Worm (Caenorhabditis elegans) whole organism, late embryonic: ENCODE data around the gene ZK742.6.

Experiments
- F13H6.1 ChIP-seq: sonication (generic microtip); optimal IDR thresholded peaks from 2 replicates; lab custom pipeline; 2016; ENCODE audit warnings: missing genetic modification characterization, missing compliant biosample characterization
- K09A11.1 ChIP-seq: sonication (generic microtip); optimal IDR thresholded peaks from 2 replicates; lab custom pipeline; 2017; ENCODE audit warnings: antibody characterized with exemption, mild to moderate bottlenecking, missing genetic modification characterization, missing compliant biosample characterization; ENCODE audit not compliant: insufficient read depth
- T23F11.4 ChIP-seq: fragments of 200-800 bp; sonication (Bioruptor generic); optimal IDR thresholded peaks from 2 replicates; lab custom pipeline; 2018; ENCODE audit warnings: mild to moderate bottlenecking, missing genetic modification characterization, missing compliant biosample characterization
- Y22D7AL.16 ChIP-seq: sonication (generic microtip); optimal IDR thresholded peaks from 2 replicates; lab custom pipeline; 2016; ENCODE audit warnings: missing genetic modification characterization, missing compliant biosample characterization
- ceh-14 ChIP-seq: sonication (generic microtip); optimal IDR thresholded peaks from 2 replicates; lab custom pipeline; 2016; ENCODE audit warnings: missing genotype, missing genetic modification characterization, missing compliant biosample characterization
- ceh-19 ChIP-seq: fragments of 200-800 bp; sonication (Bioruptor generic); optimal IDR thresholded peaks from 2 replicates; lab custom pipeline; 2018; ENCODE audit warnings: mild to moderate bottlenecking, missing genetic modification characterization, missing compliant biosample characterization
- ceh-2 ChIP-seq: sonication (generic microtip); optimal IDR thresholded peaks from 2 replicates; lab custom pipeline; 2016; ENCODE audit warnings: missing genotype, missing genetic modification characterization, missing compliant biosample characterization
- ceh-30 ChIP-seq: fragments of 150-350 bp; optimal IDR thresholded peaks from 2 replicates; lab custom pipeline; 2014; ENCODE audit warnings: missing biosample characterization, missing genetic modification characterization
- ceh-34 ChIP-seq: sonication (generic microtip); optimal IDR thresholded peaks from 2 replicates; lab custom pipeline; 2016; ENCODE audit warnings: mild to moderate bottlenecking, missing genetic modification characterization, missing compliant biosample characterization
- ceh-45 ChIP-seq: fragments of 200-800 bp; sonication (Bioruptor generic); IDR thresholded peaks from 2 replicates; pipeline ENCODE4 v1.3.6; 2022; ENCODE audit warnings: missing genetic modification reagents, missing genetic modification characterization, missing compliant biosample characterization
- ceh-48 ChIP-seq: sonication (generic microtip); optimal IDR thresholded peaks from 2 replicates; lab custom pipeline; 2016; ENCODE audit warnings: missing genetic modification characterization, inconsistent platforms, missing compliant biosample characterization
- ceh-6 ChIP-seq: fragments of 200-800 bp; sonication (Bioruptor generic); optimal IDR thresholded peaks from 2 replicates; lab custom pipeline; 2018; ENCODE audit warnings: mild to moderate bottlenecking, missing genetic modification characterization, missing compliant biosample characterization
- dmd-4 ChIP-seq: sonication (generic microtip); optimal IDR thresholded peaks from 2 replicates; lab custom pipeline; 2016; ENCODE audit warnings: borderline replicate concordance, missing genetic modification characterization, missing compliant biosample characterization
- dve-1 ChIP-seq: sonication (generic microtip); optimal IDR thresholded peaks from 2 replicates; lab custom pipeline; 2017; ENCODE audit warnings: antibody characterized with exemption, mild to moderate bottlenecking, missing genetic modification characterization, missing compliant biosample characterization
- ets-4 ChIP-seq: sonication (generic microtip); optimal IDR thresholded peaks from 2 replicates; lab custom pipeline; 2016; ENCODE audit warnings: missing genetic modification characterization, missing compliant biosample characterization
- fkh-10 ChIP-seq: fragments of 150-350 bp; optimal IDR thresholded peaks from 2 replicates; lab custom pipeline; 2014; ENCODE audit warnings: missing biosample characterization, missing genetic modification reagents, missing genetic modification characterization
- gmeb-2 ChIP-seq: sonication (generic microtip); optimal IDR thresholded peaks from 2 replicates; lab custom pipeline; 2016; ENCODE audit warnings: missing genetic modification characterization, inconsistent platforms, missing compliant biosample characterization
- hlh-13 ChIP-seq: fragments of 200-800 bp; sonication (Bioruptor generic); optimal IDR thresholded peaks from 2 replicates; lab custom pipeline; 2018; ENCODE audit warnings: mild to moderate bottlenecking, missing genetic modification characterization, missing compliant biosample characterization
- hlh-15 ChIP-seq: sonication (generic microtip); optimal IDR thresholded peaks from 2 replicates; lab custom pipeline; 2016; ENCODE audit warnings: missing genetic modification characterization, missing compliant biosample characterization
- hlh-30 ChIP-seq: sonication (generic microtip); optimal IDR thresholded peaks from 2 replicates; lab custom pipeline; 2017; ENCODE audit warnings: antibody characterized with exemption, missing genetic modification characterization, missing compliant biosample characterization; ENCODE audit not compliant: insufficient read depth
- hlh-6 ChIP-seq: sonication (generic microtip); optimal IDR thresholded peaks from 2 replicates; lab custom pipeline; 2016; ENCODE audit warnings: missing genotype, missing genetic modification characterization, missing compliant biosample characterization
- lim-6 ChIP-seq: sonication (generic microtip); optimal IDR thresholded peaks from 2 replicates; lab custom pipeline; 2016; ENCODE audit warnings: missing genetic modification characterization, missing compliant biosample characterization
- lin-11 ChIP-seq: fragments of 200-800 bp; sonication (Bioruptor generic); optimal IDR thresholded peaks from 2 replicates; lab custom pipeline; 2018; ENCODE audit warnings: mild to moderate bottlenecking, missing genetic modification characterization, missing compliant biosample characterization
- mec-3 ChIP-seq: sonication (generic microtip); optimal IDR thresholded peaks from 2 replicates; lab custom pipeline; 2016; ENCODE audit warnings: borderline replicate concordance, missing genetic modification characterization, missing compliant biosample characterization
- odd-2 ChIP-seq: sonication (generic microtip); optimal IDR thresholded peaks from 2 replicates; lab custom pipeline; 2017; ENCODE audit warnings: antibody characterized with exemption, mild to moderate bottlenecking, missing genetic modification characterization, missing compliant biosample characterization
- pax-1 ChIP-seq: fragments of 150-350 bp; optimal IDR thresholded peaks from 2 replicates; lab custom pipeline; 2014; ENCODE audit warnings: missing biosample characterization, missing genetic modification characterization
- ref-2 ChIP-seq: sonication (generic microtip); optimal IDR thresholded peaks from 2 replicates; lab custom pipeline; 2016; ENCODE audit warnings: missing genetic modification characterization, missing compliant biosample characterization
- rnt-1 ChIP-seq: sonication (generic microtip); optimal IDR thresholded peaks from 2 replicates; lab custom pipeline; 2016; ENCODE audit warnings: missing genetic modification characterization, missing compliant biosample characterization
- sox-2 ChIP-seq: fragments of 200-800 bp; sonication (Bioruptor generic); IDR thresholded peaks from 2 replicates; pipeline ENCODE4 v1.3.6; 2022; ENCODE audit warnings: missing genetic modification reagents, missing genetic modification characterization, missing compliant biosample characterization
- syd-9 ChIP-seq: sonication (generic microtip); optimal IDR thresholded peaks from 2 replicates; lab custom pipeline; 2016; ENCODE audit warnings: mild to moderate bottlenecking, missing genetic modification characterization, moderate library complexity, missing compliant biosample characterization
- unc-42 ChIP-seq: sonication (generic microtip); optimal IDR thresholded peaks from 2 replicates; lab custom pipeline; 2016; ENCODE audit warnings: missing genotype, missing genetic modification characterization, missing compliant biosample characterization
- unc-55 ChIP-seq: sonication (generic microtip); optimal IDR thresholded peaks from 2 replicates; lab custom pipeline; 2017; ENCODE audit warnings: missing biosample characterization, missing genetic modification reagents, missing genetic modification characterization
- unc-86 ChIP-seq: sonication (generic microtip); optimal IDR thresholded peaks from 2 replicates; lab custom pipeline; 2016; ENCODE audit warnings: missing genetic modification characterization, missing compliant biosample characterization
- zip-5 ChIP-seq: sonication (generic microtip); optimal IDR thresholded peaks from 2 replicates; lab custom pipeline; 2016; ENCODE audit warnings: missing genetic modification characterization, missing compliant biosample characterization
- ztf-16 ChIP-seq: sonication (generic microtip); optimal IDR thresholded peaks from 2 replicates; lab custom pipeline; 2017; ENCODE audit warnings: missing genetic modification characterization, missing compliant biosample characterization

ZK742.6 gene

ce11 chrV:7776029-7776628 is 38.6 kb downstream of the ZK742.6 start, which contains the start of the genes rpl-39 and rps-30 (continued):
- no peak for TF ChIP-seq ceh-14 (tag; lab: Kevin White, UChicago)
- peak; percentile 68 for TF ChIP-seq dve-1
- no peak for TF ChIP-seq lin-11 (tag; lab: Kevin White, UChicago)
- TF ChIP-seq ceh-45 (GFP tag; lab: Robert Waterston, UW) = no peak
- no peak for TF ChIP-seq Y22D7AL.16
- no peak for TF ChIP-seq ceh-30 (tag; lab: Kevin White, UChicago)
- TF ChIP-seq fkh-10 (GFP tag; lab: Kevin White, UChicago) = no peak
- TF ChIP-seq hlh-6 (tag; lab: Kevin White, UChicago) = no peak

ce11 chrV:7775226-7775625 is 39.5 kb downstream of the ZK742.6 start:
- TF ChIP-seq rnt-1 (tag; lab: Kevin White, UChicago) = no peak
- TF ChIP-seq ceh-6 (GFP tag; lab: Kevin White, UChicago) = no peak
- no peak for TF ChIP-seq syd-9 (tag; lab: Kevin White, UChicago)
- no peak for TF ChIP-seq mec-3 (tag; lab: Kevin White, UChicago)
- no peak for TF ChIP-seq ets-4 (tag; lab: Kevin White, UChicago)
- TF ChIP-seq hlh-30 = no peak
- no peak for TF ChIP-seq lin-11 (tag; lab: Kevin White, UChicago)
- TF ChIP-seq ztf-16 (tag; lab: Kevin White, UChicago) = no peak
- no peak for TF ChIP-seq ceh-2 (tag; lab: Kevin White, UChicago)
- no peak for TF ChIP-seq ref-2 (tag; lab: Kevin White, UChicago)
- TF ChIP-seq lim-6 (tag; lab: Kevin White, UChicago) = no peak
- no peak for TF ChIP-seq dmd-4
- TF ChIP-seq zip-5 = no peak
- TF ChIP-seq Y22D7AL.16 = no peak
- TF ChIP-seq sox-2 (GFP tag; lab: Robert Waterston, UW) = no peak
- TF ChIP-seq odd-2 = no peak
- TF ChIP-seq T23F11.4 (GFP tag; lab: Kevin White, UChicago) = no peak
- TF ChIP-seq hlh-13 (GFP tag; lab: Kevin White, UChicago) = no peak
- no peak for TF ChIP-seq F13H6.1 (tag; lab: Kevin White, UChicago)

ce11 chrV:7774143-7774595 is 40.6 kb downstream of the ZK742.6 start, which contains the start of gene grl-10:
Gene grl-10 (plus strand): TSS chrV:7774545.
- TF ChIP-seq dve-1 (no peak), ref-2 (tag; lab: Kevin White, UChicago) (peak; percentile 8), K09A11.1 (tag; lab: Kevin White, UChicago) (no peak), pax-1 (no peak), ceh-48 (tag; lab: Kevin White, UChicago) (no peak), mec-3 (tag; lab: Kevin White, UChicago) (peak; percentile 15)

ce11 chrV:7773647-7774046 is 41.1 kb downstream of the ZK742.6 start:
- TF ChIP-seq hlh-6 (tag; lab: Kevin White, UChicago) (no peak), hlh-15 (tag; lab: Kevin White, UChicago) (no peak), odd-2 (no peak), unc-55 (no peak), ceh-48 (tag; lab: Kevin White, UChicago) (no peak), rnt-1 (tag; lab: Kevin White, UChicago) (no peak), ceh-34 (tag; lab: Kevin White, UChicago) (no peak), unc-86 (tag; lab: Kevin White, UChicago) (no peak), dmd-4 (no peak), unc-42 (no peak), ceh-30 (tag; lab: Kevin White, UChicago) (no peak), ceh-6 (GFP tag; lab: Kevin White, UChicago) (no peak), ceh-19 (no peak), T23F11.4 (GFP tag; lab: Kevin White, UChicago) (no peak), gmeb-2 (tag; lab: Kevin White, UChicago) (no peak)
